Fruit fly (Drosophila melanogaster): ENCODE measurements around the gene indra.
A peak's percentile ranks its signal among the peaks of the same experiment; 100 is the strongest.

indra gene

dm6 chr3L:1332973-1333372 lies 9.2 kb downstream of the indra start, which contains the start of gene msd5 (continued):
- TF ChIP-seq Hr78 (GFP tag; optimal IDR thresholded peaks at IDR 0.05) (no peak), ap (GFP tag; IDR thresholded peaks at IDR 0.05) (no peak), Max (GFP tag; optimal IDR thresholded peaks at IDR 0.05) (no peak), Optix (GFP tag; IDR thresholded peaks at IDR 0.05) (no peak), CG12769 (tag; optimal IDR thresholded peaks at IDR 0.05) (no peak), CG18599 (GFP tag; optimal IDR thresholded peaks at IDR 0.05) (no peak), ind (GFP tag; optimal IDR thresholded peaks at IDR 0.05) (no peak), Sin3A (optimal IDR thresholded peaks at IDR 0.05) (no peak), nom (GFP tag; optimal IDR thresholded peaks at IDR 0.05) (no peak), CG10431 (GFP tag; optimal IDR thresholded peaks at IDR 0.05) (no peak), gro (GFP tag; optimal IDR thresholded peaks at IDR 0.05) (no peak), CG15073 (GFP tag; optimal IDR thresholded peaks at IDR 0.05) (no peak), CG14667 (GFP tag; IDR thresholded peaks at IDR 0.05) (no peak), ro (GFP tag; IDR thresholded peaks at IDR 0.05) (no peak), CG14014 (GFP tag; IDR thresholded peaks at IDR 0.05) (no peak), CG14441 (GFP tag; IDR thresholded peaks at IDR 0.05) (no peak), CG7928 (GFP tag; optimal IDR thresholded peaks at IDR 0.05) (no peak), H15 (GFP tag; IDR thresholded peaks at IDR 0.05) (no peak), CG12104 (GFP tag; optimal IDR thresholded peaks at IDR 0.05) (no peak), prd (optimal IDR thresholded peaks at IDR 0.05) (no peak), prd (GFP tag; IDR thresholded peaks at IDR 0.05) (no peak), tx (GFP tag; optimal IDR thresholded peaks at IDR 0.05) (no peak), tna (GFP tag; IDR thresholded peaks at IDR 0.05; ENCODE audit: partially characterized antibody) (no peak), CG2116 (GFP tag; optimal IDR thresholded peaks at IDR 0.05) (peak; percentile 28), CG15601 (tag; optimal IDR thresholded peaks at IDR 0.05) (no peak), Hmx (GFP tag; optimal IDR thresholded peaks at IDR 0.05) (no peak), CG34422 (GFP tag; IDR thresholded peaks at IDR 0.05) (no peak), Mrtf (GFP tag; IDR thresholded peaks at IDR 0.05) (no peak), dimm (GFP tag; IDR thresholded peaks at IDR 0.05) (no peak), hb (GFP tag; IDR thresholded peaks at IDR 0.05; ENCODE audit: partially characterized antibody) (0 out of 3 replicates have a peak, but pooled peaks have one; percentile 47), unc-4 (GFP tag; IDR thresholded peaks at IDR 0.05; ENCODE audit: partially characterized antibody) (peak; percentile 34; the same call in 1 of the 2 replicates), tap (tag; optimal IDR thresholded peaks at IDR 0.05) (no peak), btn (GFP tag; optimal IDR thresholded peaks at IDR 0.05) (no peak), CG13123 (GFP tag; optimal IDR thresholded peaks at IDR 0.05) (no peak), CG17568 (GFP tag; optimal IDR thresholded peaks at IDR 0.05) (no peak), CG14965 (GFP tag; optimal IDR thresholded peaks at IDR 0.05; ENCODE audit: borderline replicate concordance) (no peak), CG7556 (GFP tag; optimal IDR thresholded peaks at IDR 0.05) (no peak), ash1 (GFP tag; optimal IDR thresholded peaks at IDR 0.05) (no peak), nmo (GFP tag; optimal IDR thresholded peaks at IDR 0.05) (no peak), Mes4 (GFP tag; optimal IDR thresholded peaks at IDR 0.05) (no peak), lmd (GFP tag; IDR thresholded peaks at IDR 0.05) (no peak), dysf (GFP tag; IDR thresholded peaks at IDR 0.05) (no peak), trh (GFP tag; optimal IDR thresholded peaks at IDR 0.05) (no peak), CG17361 (GFP tag; IDR thresholded peaks at IDR 0.05) (no peak), CG10543 (GFP tag; optimal IDR thresholded peaks at IDR 0.05) (no peak), Meics (GFP tag; optimal IDR thresholded peaks at IDR 0.05) (no peak), odd (GFP tag; optimal IDR thresholded peaks at IDR 0.05) (no peak), Dp (GFP tag; optimal IDR thresholded peaks at IDR 0.05) (peak; percentile 92), CG1792 (GFP tag; optimal IDR thresholded peaks at IDR 0.05) (no peak), peb (GFP tag; IDR thresholded peaks at IDR 0.05) (no peak), kay (GFP tag; optimal IDR thresholded peaks at IDR 0.05) (no peak), Adf1 (GFP tag; IDR thresholded peaks at IDR 0.05) (no peak), sima (GFP tag; optimal IDR thresholded peaks at IDR 0.05) (no peak)

Data from whole organism, embryonic.